Worm (Caenorhabditis elegans): ENCODE data around the gene H08M01.1.

DNA sequence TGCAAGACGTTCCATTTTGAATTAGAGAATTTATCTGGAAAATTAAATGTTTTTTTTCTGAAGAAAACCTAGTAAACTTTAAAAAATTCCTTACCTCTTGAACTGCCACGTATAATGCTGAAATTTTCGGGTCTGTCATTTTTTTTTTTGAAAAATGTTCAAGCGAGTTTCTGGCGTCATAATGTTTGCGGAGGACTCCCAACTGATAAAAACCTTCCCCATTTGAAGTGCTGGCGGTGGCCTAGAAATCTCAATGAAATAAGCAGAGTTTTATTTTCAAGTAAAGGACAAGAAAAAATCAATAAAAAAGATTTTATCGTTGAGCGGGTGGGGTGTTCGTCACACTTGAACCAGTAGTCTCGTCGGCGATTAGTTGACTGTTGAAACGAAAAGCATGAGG lies 49.5 kb downstream of the H08M01.1 start, which contains the start of gene icap-1:
- TF ChIP-seq ama-1 (optimal IDR thresholded peaks at IDR 0.05) (no peak), tbx-37 (GFP tag; conservative IDR thresholded peaks at IDR 0.05) (no peak), aly-1 (tag; optimal IDR thresholded peaks at IDR 0.05) (no peak), F13C5.2 (tag; optimal IDR thresholded peaks at IDR 0.05) (no peak), flt-1 (GFP tag; IDR thresholded peaks at IDR 0.05) (no peak), ets-7 (tag; optimal IDR thresholded peaks at IDR 0.05) (no peak), ceh-13 (GFP tag; optimal IDR thresholded peaks at IDR 0.05) (no peak)

Data from whole organism, early embryonic.